Worm (Caenorhabditis elegans) whole organism, L1 larva: ENCODE data around the gene flp-18.

ENCODE experiments used
- elt-3 ChIP-seq, 6 experiments: fragments of 150-350 bp in 1 of 6; sonication (generic microtip); optimal IDR thresholded peaks; 2 replicates each; lab custom pipeline; 2017 to 2018; ENCODE audit warnings: missing biosample characterization in 6 of 6, missing genetic modification characterization in 6 of 6, inconsistent platforms in 1 of 6
- nhr-77 ChIP-seq: fragments of 150-350 bp; optimal IDR thresholded peaks from 2 replicates; lab custom pipeline; 2014; ENCODE audit warnings: missing biosample characterization, missing genetic modification characterization
- pqm-1 ChIP-seq: sonication (generic microtip); optimal IDR thresholded peaks from 3 replicates; lab custom pipeline; 2017; ENCODE audit warnings: missing biosample characterization, missing genetic modification characterization
- skn-1 ChIP-seq: fragments of 150-350 bp; optimal IDR thresholded peaks from 2 replicates; lab custom pipeline; 2014; ENCODE audit warnings: missing biosample characterization, missing genetic modification characterization
- zag-1 ChIP-seq: fragments of 150-350 bp; optimal IDR thresholded peaks from 2 replicates; lab custom pipeline; 2014; ENCODE audit warnings: missing biosample characterization, missing genetic modification characterization
- ztf-11 ChIP-seq, 2 experiments: sonication (generic microtip); optimal IDR thresholded peaks; 2 replicates each; lab custom pipeline; 2016 to 2017; ENCODE audit warnings: missing genetic modification characterization in 2 of 2, missing biosample characterization in 1 of 2, missing compliant biosample characterization in 1 of 2

DNA sequence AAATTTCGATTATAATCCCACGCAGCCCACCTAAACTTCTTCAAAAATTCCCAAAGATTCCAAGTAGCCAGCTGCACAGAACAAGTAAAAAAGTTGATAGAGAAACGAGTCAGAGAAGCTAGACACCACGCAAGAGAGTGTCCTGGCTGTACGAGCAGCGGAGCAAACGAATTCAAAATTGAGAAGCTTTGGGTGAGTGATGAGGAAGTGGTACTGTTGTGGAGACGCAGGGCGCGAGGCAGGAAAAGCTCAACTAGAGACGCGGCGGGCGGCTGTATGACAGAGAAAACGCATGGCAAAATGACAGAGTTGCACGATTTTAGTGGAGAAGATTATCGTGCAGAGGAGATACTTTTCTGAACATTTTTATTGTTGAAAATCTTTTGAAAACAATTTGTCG lies 30.9 kb upstream of the flp-18 start:
- TF ChIP-seq nhr-77 (tag; lab: Kevin White, UChicago) (no peak), pqm-1 (no peak), ztf-11 (tag; optimal IDR thresholded peaks at IDR 0.05; lab: Kevin White, UChicago) (no peak), skn-1 (tag; lab: Kevin White, UChicago) (peak; percentile 43), elt-3 (tag; optimal IDR thresholded peaks at IDR 0.05; lab: Kevin White, UChicago) (no peak), zag-1 (tag; lab: Kevin White, UChicago) (no peak)
